Fruit fly (Drosophila melanogaster) whole organism, prepupa: ENCODE results near the gene Mst85C.
A peak's percentile ranks its signal among the peaks of the same experiment; 100 is the strongest.

Experiments used
- Blimp-1 ChIP-seq: fragments of 200-800 bp; sonication (Bioruptor generic); optimal IDR thresholded peaks from 3 replicates; lab custom pipeline; 2017; ENCODE audit warnings: missing biosample characterization, missing genetic modification characterization, mild to moderate bottlenecking, moderate library complexity, missing genetic modification reagents
- CG10669 ChIP-seq: fragments of 200-800 bp; sonication (Bioruptor generic); optimal IDR thresholded peaks from 3 replicates; lab custom pipeline; 2018; ENCODE audit warnings: missing biosample characterization, mild to moderate bottlenecking, missing genetic modification characterization, moderate library complexity
- CG11294 ChIP-seq: fragments of 200-800 bp; sonication (Bioruptor generic); IDR thresholded peaks from 2 replicates; pipeline ENCODE4 v1.3.6; 2022; ENCODE audit warnings: missing biosample characterization, missing genetic modification characterization
- CG1621 ChIP-seq: fragments of 200-800 bp; sonication (Bioruptor generic); optimal IDR thresholded peaks from 3 replicates; lab custom pipeline; 2018; ENCODE audit warnings: missing biosample characterization, mild to moderate bottlenecking, missing genetic modification characterization
- CG16779 ChIP-seq: fragments of 200-800 bp; sonication (Bioruptor generic); optimal IDR thresholded peaks from 3 replicates; lab custom pipeline; 2017; ENCODE audit warnings: missing biosample characterization, mild to moderate bottlenecking, missing genetic modification characterization
- CG3032 ChIP-seq: fragments of 200-800 bp; optimal IDR thresholded peaks from 2 replicates; lab custom pipeline; 2019; ENCODE audit warnings: missing biosample characterization, mild to moderate bottlenecking, missing genetic modification characterization, moderate library complexity
- CG32006 ChIP-seq: fragments of 200-800 bp; sonication (Bioruptor generic); optimal IDR thresholded peaks from 3 replicates; lab custom pipeline; 2017; ENCODE audit warnings: missing biosample characterization, mild to moderate bottlenecking, missing genetic modification characterization
- CG6163 ChIP-seq: fragments of 200-800 bp; sonication (Bioruptor generic); IDR thresholded peaks from 3 replicates; pipeline ENCODE4 v1.3.6; 2022; ENCODE audit warnings: missing biosample characterization, missing genetic modification characterization
- CG6276 ChIP-seq: fragments of 200-800 bp; sonication (Bioruptor generic); optimal IDR thresholded peaks from 2 replicates; lab custom pipeline; 2017; ENCODE audit warnings: missing biosample characterization, mild to moderate bottlenecking, missing genetic modification characterization
- CG6792 ChIP-seq: fragments of 200-800 bp; sonication (Bioruptor generic); optimal IDR thresholded peaks from 3 replicates; lab custom pipeline; 2016; ENCODE audit warnings: missing biosample characterization, missing genetic modification characterization
- CG6808 ChIP-seq: fragments of 200-800 bp; sonication (Bioruptor generic); optimal IDR thresholded peaks from 3 replicates; lab custom pipeline; 2017; ENCODE audit warnings: missing biosample characterization, missing genetic modification characterization, mild to moderate bottlenecking, moderate library complexity, missing genetic modification reagents
- CG6854 ChIP-seq: fragments of 200-800 bp; sonication (Bioruptor generic); optimal IDR thresholded peaks from 2 replicates; lab custom pipeline; 2017; ENCODE audit warnings: missing biosample characterization, mild to moderate bottlenecking, missing genetic modification characterization
- CG7368 ChIP-seq: fragments of 200-800 bp; sonication (Bioruptor generic); optimal IDR thresholded peaks from 3 replicates; lab custom pipeline; 2016; ENCODE audit warnings: missing biosample characterization, missing genetic modification characterization
- CG8119 ChIP-seq: fragments of 200-800 bp; sonication (Bioruptor generic); IDR thresholded peaks from 3 replicates; pipeline ENCODE4 v1.3.6; 2022; ENCODE audit warnings: missing biosample characterization, missing genetic modification characterization
- CG8319 ChIP-seq: fragments of 200-800 bp; sonication (Bioruptor generic); optimal IDR thresholded peaks from 3 replicates; lab custom pipeline; 2016; ENCODE audit warnings: missing biosample characterization, missing genetic modification characterization
- CG8632 ChIP-seq: fragments of 200-800 bp; sonication (Bioruptor generic); optimal IDR thresholded peaks from 3 replicates; lab custom pipeline; 2016; ENCODE audit warnings: missing biosample characterization, missing genetic modification characterization
- CG9139 ChIP-seq: fragments of 200-800 bp; sonication (Bioruptor generic); optimal IDR thresholded peaks from 3 replicates; lab custom pipeline; 2017; ENCODE audit warnings: missing biosample characterization, mild to moderate bottlenecking, missing genetic modification characterization
- Eip78C ChIP-seq: fragments of 200-800 bp; sonication (Bioruptor generic); peaks from one replicate; lab custom pipeline; 2016; ENCODE audit warnings: missing biosample characterization, missing genetic modification characterization
- Eip93F ChIP-seq: fragments of 200-800 bp; sonication (Bioruptor generic); optimal IDR thresholded peaks from 2 replicates; lab custom pipeline; 2016; ENCODE audit warnings: missing biosample characterization, mild to moderate bottlenecking, missing genetic modification characterization
- Ets21C ChIP-seq: fragments of 200-800 bp; sonication (Bioruptor generic); optimal IDR thresholded peaks from 3 replicates; lab custom pipeline; 2016; ENCODE audit warnings: missing biosample characterization, missing genetic modification characterization
- Ets96B ChIP-seq: fragments of 200-800 bp; optimal IDR thresholded peaks from 2 replicates; lab custom pipeline; 2019; ENCODE audit warnings: missing biosample characterization, mild to moderate bottlenecking, missing genetic modification characterization, moderate library complexity
- Gug ChIP-seq: fragments of 200-800 bp; sonication (Bioruptor generic); IDR thresholded peaks from 2 replicates; pipeline ENCODE4 v1.3.6; 2022; ENCODE audit warnings: missing biosample characterization, missing genetic modification characterization
- Hr38 ChIP-seq: sonication (Bioruptor generic); optimal IDR thresholded peaks from 2 replicates; lab custom pipeline; 2016; ENCODE audit warnings: missing biosample characterization, missing genetic modification characterization
- Hr39 ChIP-seq: fragments of 200-800 bp; sonication (Bioruptor generic); optimal IDR thresholded peaks from 2 replicates; lab custom pipeline; 2016; ENCODE audit warnings: missing biosample characterization, missing genetic modification characterization
- Hr4 ChIP-seq: fragments of 200-800 bp; sonication (Bioruptor generic); optimal IDR thresholded peaks from 3 replicates; lab custom pipeline; 2016; ENCODE audit warnings: missing biosample characterization, missing genetic modification characterization
- Lpt ChIP-seq: fragments of 200-800 bp; sonication (Bioruptor generic); optimal IDR thresholded peaks from 3 replicates; lab custom pipeline; 2016; ENCODE audit warnings: missing biosample characterization, missing genetic modification characterization
- Met ChIP-seq: fragments of 200-800 bp; sonication (Bioruptor generic); optimal IDR thresholded peaks from 3 replicates; lab custom pipeline; 2016; ENCODE audit warnings: missing biosample characterization, missing genetic modification characterization
- OdsH ChIP-seq: fragments of 200-800 bp; sonication (Bioruptor generic); optimal IDR thresholded peaks from 3 replicates; lab custom pipeline; 2016; ENCODE audit warnings: missing biosample characterization, missing genetic modification characterization
- Smox ChIP-seq: fragments of 200-800 bp; sonication (Bioruptor generic); optimal IDR thresholded peaks from 3 replicates; lab custom pipeline; 2016; ENCODE audit warnings: missing biosample characterization, missing genetic modification characterization
- Sox102F ChIP-seq: fragments of 200-800 bp; sonication (Bioruptor generic); optimal IDR thresholded peaks from 2 replicates; lab custom pipeline; 2016; ENCODE audit warnings: missing biosample characterization, mild to moderate bottlenecking, missing genetic modification characterization
- Sox14 ChIP-seq: fragments of 200-800 bp; sonication (Bioruptor generic); optimal IDR thresholded peaks from 3 replicates; lab custom pipeline; 2016; ENCODE audit warnings: missing biosample characterization, missing genetic modification characterization
- Sox15 ChIP-seq: fragments of 200-800 bp; sonication (Bioruptor generic); optimal IDR thresholded peaks from 3 replicates; lab custom pipeline; 2016; ENCODE audit warnings: missing biosample characterization, missing genetic modification characterization
- achi ChIP-seq: fragments of 200-800 bp; sonication (Bioruptor generic); optimal IDR thresholded peaks from 3 replicates; lab custom pipeline; 2016; ENCODE audit warnings: missing biosample characterization, missing genetic modification characterization
- acj6 ChIP-seq: fragments of 200-800 bp; sonication (Bioruptor generic); optimal IDR thresholded peaks from 3 replicates; lab custom pipeline; 2016; ENCODE audit warnings: missing biosample characterization, missing genetic modification characterization
- cyc ChIP-seq: fragments of 200-800 bp; sonication (Bioruptor generic); optimal IDR thresholded peaks from 3 replicates; lab custom pipeline; 2016; ENCODE audit warnings: missing biosample characterization, missing genetic modification characterization
- dac ChIP-seq: fragments of 200-800 bp; sonication (Bioruptor generic); optimal IDR thresholded peaks from 2 replicates; lab custom pipeline; 2017; ENCODE audit warnings: missing biosample characterization, mild to moderate bottlenecking, missing genetic modification characterization
- dsx ChIP-seq: fragments of 200-800 bp; optimal IDR thresholded peaks from 3 replicates; lab custom pipeline; 2019; ENCODE audit warnings: missing biosample characterization, mild to moderate bottlenecking, missing genetic modification characterization, moderate library complexity; ENCODE audit not compliant: poor library complexity, severe bottlenecking
- eg ChIP-seq: fragments of 200-800 bp; sonication (Bioruptor generic); IDR thresholded peaks from 3 replicates; pipeline ENCODE4 v1.3.6; 2022; ENCODE audit warnings: missing biosample characterization, missing genetic modification characterization
- fd59A ChIP-seq: fragments of 200-800 bp; sonication (Bioruptor generic); optimal IDR thresholded peaks from 2 replicates; lab custom pipeline; 2017; ENCODE audit warnings: missing biosample characterization, mild to moderate bottlenecking, missing genetic modification characterization, missing genetic modification reagents
- fd85E ChIP-seq: fragments of 200-800 bp; sonication (Bioruptor generic); optimal IDR thresholded peaks from 3 replicates; lab custom pipeline; 2016; ENCODE audit warnings: missing biosample characterization, missing genetic modification characterization
- net ChIP-seq: fragments of 200-800 bp; sonication (Bioruptor generic); optimal IDR thresholded peaks from 3 replicates; lab custom pipeline; 2016; ENCODE audit warnings: missing biosample characterization, missing genetic modification characterization
- pdm3 ChIP-seq: fragments of 200-800 bp; sonication (Bioruptor generic); optimal IDR thresholded peaks from 3 replicates; lab custom pipeline; 2016; ENCODE audit warnings: missing biosample characterization, missing genetic modification characterization
- spab ChIP-seq: fragments of 200-800 bp; sonication (Bioruptor generic); optimal IDR thresholded peaks from 2 replicates; lab custom pipeline; 2017; ENCODE audit warnings: missing biosample characterization, mild to moderate bottlenecking, missing genetic modification characterization, missing genetic modification reagents
- svp ChIP-seq: fragments of 200-800 bp; sonication (Bioruptor generic); peaks from one replicate; lab custom pipeline; 2016; ENCODE audit warnings: missing biosample characterization, missing genetic modification characterization
- topi ChIP-seq: fragments of 200-800 bp; sonication (Bioruptor generic); optimal IDR thresholded peaks from 3 replicates; lab custom pipeline; 2016; ENCODE audit warnings: missing biosample characterization, missing genetic modification characterization

Gene Mst85C

DNA sequence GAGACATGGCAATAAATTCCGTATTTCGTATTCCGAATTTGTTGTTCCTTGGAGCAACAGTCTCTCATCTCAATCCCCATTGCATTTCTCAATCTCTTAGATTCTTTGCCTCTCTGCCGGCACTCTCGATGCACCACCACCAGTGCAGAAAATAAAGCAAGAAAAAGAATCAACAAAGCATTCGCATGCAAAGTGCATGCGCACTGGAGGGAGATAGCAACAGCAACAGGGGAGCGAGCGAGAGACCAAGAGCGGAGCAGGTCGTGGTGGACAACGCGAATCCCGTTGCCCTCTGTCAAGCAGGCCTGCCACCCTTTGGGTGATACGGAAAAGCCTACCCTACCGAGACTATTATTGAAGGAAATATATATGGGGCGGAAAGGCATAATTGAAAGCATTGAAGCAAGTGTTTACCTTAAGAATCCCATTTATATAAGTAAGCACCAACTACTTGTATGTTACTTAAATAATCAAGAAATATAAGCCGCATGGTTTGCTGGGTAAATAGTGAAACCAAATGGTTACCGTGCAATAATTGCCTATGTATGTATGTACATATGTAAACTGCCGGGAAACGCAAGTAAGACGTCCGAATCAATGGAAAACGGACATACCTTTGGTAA, 8.1 kb downstream of the Mst85C start (continued):
- no peak for TF ChIP-seq achi (GFP tag; lab: Kevin White, UChicago)
- no peak for TF ChIP-seq CG6163
- no peak for TF ChIP-seq Hr39
- peak; percentile 13 for TF ChIP-seq Met (GFP tag; lab: Kevin White, UChicago)
- TF ChIP-seq Blimp-1 (GFP tag; lab: Kevin White, UChicago): peak; percentile 34
- no peak for TF ChIP-seq Ets21C (GFP tag; lab: Kevin White, UChicago)
- TF ChIP-seq CG3032 (tag; lab: Kevin White, UChicago): peak; percentile 59
- TF ChIP-seq CG16779 (tag; lab: Kevin White, UChicago): peak; percentile 55
- peak; percentile 60 for TF ChIP-seq Ets96B
- TF ChIP-seq net (GFP tag; lab: Kevin White, UChicago): peak; percentile 13
- no peak for TF ChIP-seq acj6 (GFP tag; lab: Kevin White, UChicago)
- TF ChIP-seq fd59A: peak; percentile 30
- peak; percentile 59 for TF ChIP-seq CG10669 (GFP tag; lab: Kevin White, UChicago)
- TF ChIP-seq eg (GFP tag; lab: Robert Waterston, UW): no peak
- no peak for TF ChIP-seq pdm3
- TF ChIP-seq Smox: no peak
- TF ChIP-seq cyc (GFP tag; lab: Kevin White, UChicago): no peak
- TF ChIP-seq dsx (GFP tag; lab: Kevin White, UChicago): peak; percentile 67
- peak; percentile 78 for TF ChIP-seq Eip78C (GFP tag; lab: Kevin White, UChicago)
- TF ChIP-seq Hr38 (GFP tag; lab: Kevin White, UChicago): no peak
- peak; percentile 37 for TF ChIP-seq spab
- no peak for TF ChIP-seq Sox15 (GFP tag; lab: Kevin White, UChicago)
- TF ChIP-seq Sox14 (GFP tag; lab: Kevin White, UChicago): peak; percentile 68
- TF ChIP-seq CG9139 (GFP tag; lab: Kevin White, UChicago): peak; percentile 72
- peak; percentile 11 for TF ChIP-seq fd85E (GFP tag; lab: Kevin White, UChicago)
- peak; percentile 92 for TF ChIP-seq svp
- TF ChIP-seq CG32006 (GFP tag; lab: Kevin White, UChicago): no peak

DNA sequence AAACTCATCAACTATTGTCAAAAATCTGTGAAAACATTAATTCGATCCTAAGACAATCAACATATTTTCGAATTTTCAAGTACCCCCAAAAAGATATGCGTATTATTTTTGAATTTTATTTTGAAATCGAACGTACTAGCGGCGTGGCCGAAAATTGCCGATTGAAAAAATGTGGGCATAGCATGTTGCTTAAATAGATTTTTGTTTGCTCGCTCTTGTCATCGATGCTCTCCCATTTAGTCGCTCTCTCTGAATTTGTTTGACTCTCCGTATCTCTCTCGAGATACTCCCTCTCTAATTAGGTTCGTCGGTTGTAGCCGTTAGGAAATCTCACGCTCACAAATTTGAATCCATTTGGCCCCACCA, 8.6 kb downstream of the Mst85C start:
- TF ChIP-seq CG6854 (GFP tag; lab: Kevin White, UChicago): no peak
- TF ChIP-seq Gug: no peak
- no peak for TF ChIP-seq Ets21C (GFP tag; lab: Kevin White, UChicago)
- TF ChIP-seq topi (GFP tag; lab: Kevin White, UChicago): no peak
- TF ChIP-seq Hr4 (GFP tag; lab: Kevin White, UChicago): no peak
- TF ChIP-seq Hr38 (GFP tag; lab: Kevin White, UChicago): no peak
- TF ChIP-seq Eip78C (GFP tag; lab: Kevin White, UChicago): no peak

DNA sequence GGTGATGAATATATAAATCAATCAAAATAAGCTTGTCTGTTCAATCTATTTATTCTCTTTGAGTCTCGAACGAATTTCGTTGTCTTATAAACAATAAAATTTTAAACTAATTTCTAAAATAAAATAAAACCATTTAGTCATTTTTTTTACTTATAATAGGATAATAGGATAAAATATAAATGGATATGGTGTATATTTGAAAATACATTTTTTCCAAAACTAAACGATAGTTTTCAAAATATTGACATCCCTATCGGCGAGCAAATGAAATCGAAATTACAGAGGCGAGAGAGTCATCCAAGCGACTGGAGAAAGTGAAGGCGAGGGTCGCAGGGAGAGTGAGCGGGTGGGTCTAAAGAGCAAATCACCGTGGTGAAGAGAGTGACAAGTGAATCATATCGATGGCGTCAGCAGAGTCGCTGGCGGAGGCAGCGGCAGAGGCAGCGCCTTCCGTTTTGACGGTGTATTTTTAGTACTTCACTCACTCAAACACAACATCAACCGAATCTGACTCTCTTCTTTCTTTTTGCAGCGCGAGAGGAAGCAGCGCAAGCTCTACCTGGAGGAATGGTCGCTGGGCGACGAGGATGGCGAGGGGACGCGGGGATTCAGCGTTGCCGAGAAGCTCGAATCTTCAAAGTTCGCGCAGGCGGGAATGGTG, 9.1 kb downstream of the Mst85C start:
- peak; percentile 35 for TF ChIP-seq Sox15 (GFP tag; lab: Kevin White, UChicago)
- TF ChIP-seq Eip78C (GFP tag; lab: Kevin White, UChicago): peak; percentile 97
- TF ChIP-seq CG10669 (GFP tag; lab: Kevin White, UChicago): peak; percentile 73
- TF ChIP-seq Blimp-1 (GFP tag; lab: Kevin White, UChicago): peak; percentile 100
- TF ChIP-seq fd59A: peak; percentile 58
- TF ChIP-seq dac (GFP tag; lab: Kevin White, UChicago): peak; percentile 94
- peak; percentile 92 for TF ChIP-seq OdsH (GFP tag; lab: Kevin White, UChicago)
- peak; percentile 85 for TF ChIP-seq CG9139 (GFP tag; lab: Kevin White, UChicago)
- peak; percentile 92 for TF ChIP-seq Sox102F (GFP tag; lab: Kevin White, UChicago)
- TF ChIP-seq CG6792 (GFP tag; lab: Kevin White, UChicago): peak; percentile 86
- peak; percentile 92 for TF ChIP-seq achi (GFP tag; lab: Kevin White, UChicago)
- peak; percentile 76 for TF ChIP-seq CG8319 (GFP tag; lab: Kevin White, UChicago)
- TF ChIP-seq CG8632 (GFP tag; lab: Kevin White, UChicago): peak; percentile 82
- TF ChIP-seq Smox: peak; percentile 90
- TF ChIP-seq Hr4 (GFP tag; lab: Kevin White, UChicago): peak; percentile 92
- TF ChIP-seq CG11294: no peak
- peak; percentile 86 for TF ChIP-seq CG6808 (GFP tag; lab: Kevin White, UChicago)
- TF ChIP-seq CG6276 (GFP tag; lab: Kevin White, UChicago): peak; percentile 97
- TF ChIP-seq Hr38 (GFP tag; lab: Kevin White, UChicago): peak; percentile 34
- TF ChIP-seq Lpt (GFP tag; lab: Kevin White, UChicago): peak; percentile 94
- peak; percentile 68 for TF ChIP-seq CG1621 (tag; lab: Kevin White, UChicago)
- peak; percentile 88 for TF ChIP-seq svp
- TF ChIP-seq eg (GFP tag; lab: Robert Waterston, UW): no peak
- peak; percentile 83 for TF ChIP-seq CG7368 (GFP tag; lab: Kevin White, UChicago)
- TF ChIP-seq dsx (GFP tag; lab: Kevin White, UChicago): peak; percentile 86
- TF ChIP-seq CG8119 (GFP tag; lab: Robert Waterston, UW): no peak
- peak; percentile 90 for TF ChIP-seq Eip93F (GFP tag; lab: Kevin White, UChicago)
- TF ChIP-seq CG6163: no peak
